Fruit fly (Drosophila melanogaster): Measurements from ENCODE around the gene CG6793.

The CG6793 gene

dm6 chr3L:12037449-12038163, 4.6 kb upstream of the CG6793 start (continued):
- TF ChIP-seq Atf3 (GFP tag; optimal IDR thresholded peaks at IDR 0.05) (peak; percentile 11), Atf-2 (GFP tag; optimal IDR thresholded peaks at IDR 0.05) (peak; percentile 22), tna (GFP tag; IDR thresholded peaks at IDR 0.05; ENCODE audit: partially characterized antibody) (no peak), CG10959 (GFP tag; IDR thresholded peaks at IDR 0.05) (peak; percentile 79), CG3407 (GFP tag; optimal IDR thresholded peaks at IDR 0.05) (no peak), Ravus (GFP tag; IDR thresholded peaks at IDR 0.05) (no peak; the same call in 1 of the 2 replicates), exex (tag; optimal IDR thresholded peaks at IDR 0.05) (no peak), CG7357 (GFP tag; IDR thresholded peaks at IDR 0.05) (peak; percentile 62; the same call in 2 of the 3 replicates), CG14710 (tag; optimal IDR thresholded peaks at IDR 0.05) (peak; percentile 77), dysf (GFP tag; IDR thresholded peaks at IDR 0.05) (peak; percentile 63; the same call in 2 of the 3 replicates), CG17829 (tag; optimal IDR thresholded peaks at IDR 0.05) (peak; percentile 57), HLH3B (GFP tag; IDR thresholded peaks at IDR 0.05) (peak; percentile 59), CG8089 (GFP tag; optimal IDR thresholded peaks at IDR 0.05) (no peak), CG12071 (GFP tag; optimal IDR thresholded peaks at IDR 0.05) (no peak), ara (GFP tag; IDR thresholded peaks at IDR 0.05) (peak; percentile 55; the same call in 1 of the 2 replicates), klu (GFP tag; IDR thresholded peaks at IDR 0.05) (peak; percentile 43; the same call in 1 of the 2 replicates), GATAe (GFP tag; conservative IDR thresholded peaks at IDR 0.05) (no peak), mirr (GFP tag; optimal IDR thresholded peaks at IDR 0.05) (no peak), CG7271 (tag; optimal IDR thresholded peaks at IDR 0.05) (no peak), CG7786 (GFP tag; optimal IDR thresholded peaks at IDR 0.05) (peak; percentile 21), wek (GFP tag; optimal IDR thresholded peaks at IDR 0.05) (no peak), disco-r (GFP tag; optimal IDR thresholded peaks at IDR 0.05) (no peak), CG8944 (GFP tag; optimal IDR thresholded peaks at IDR 0.05) (peak; percentile 22), fd64A (GFP tag; optimal IDR thresholded peaks at IDR 0.05) (peak; percentile 42), unpg (GFP tag; optimal IDR thresholded peaks at IDR 0.05) (peak; percentile 3), h (optimal IDR thresholded peaks at IDR 0.05) (no peak), CG10543 (GFP tag; optimal IDR thresholded peaks at IDR 0.05) (no peak), ab (GFP tag; optimal IDR thresholded peaks at IDR 0.05) (no peak), CG18764 (GFP tag; optimal IDR thresholded peaks at IDR 0.05) (peak; percentile 28), Trl (optimal IDR thresholded peaks at IDR 0.05) (no peak), Trl (GFP tag; optimal IDR thresholded peaks at IDR 0.05) (no peak), CG34422 (GFP tag; IDR thresholded peaks at IDR 0.05) (0 out of 3 replicates have a peak, but pooled peaks have one; percentile 39), Poxn (GFP tag; IDR thresholded peaks at IDR 0.05) (no peak), jing (GFP tag; optimal IDR thresholded peaks at IDR 0.05) (no peak), Scr (GFP tag; IDR thresholded peaks at IDR 0.05; ENCODE audit: partially characterized antibody) (no peak), ATbp (GFP tag; optimal IDR thresholded peaks at IDR 0.05) (peak; percentile 31), CG6254 (GFP tag; optimal IDR thresholded peaks at IDR 0.05) (peak; percentile 86), ems (GFP tag; optimal IDR thresholded peaks at IDR 0.05) (peak; percentile 30), ewg (GFP tag; optimal IDR thresholded peaks at IDR 0.05) (peak; percentile 20), stwl (tag; optimal IDR thresholded peaks at IDR 0.05) (peak; percentile 23), Lhr (GFP tag; optimal IDR thresholded peaks at IDR 0.05) (no peak), eve (GFP tag; optimal IDR thresholded peaks at IDR 0.05) (peak in 1 of 2 experiments; percentile 55), D19B (GFP tag; optimal IDR thresholded peaks at IDR 0.05) (no peak), Adf1 (GFP tag; IDR thresholded peaks at IDR 0.05) (no peak), CG1233 (GFP tag; optimal IDR thresholded peaks at IDR 0.05) (no peak), E2f1 (GFP tag; IDR thresholded peaks at IDR 0.05) (peak; percentile 63; the same call in 1 of the 2 replicates), CG2889 (GFP tag; IDR thresholded peaks at IDR 0.05) (no peak), CG18262 (tag; optimal IDR thresholded peaks at IDR 0.05) (peak; percentile 72), ftz-f1 (GFP tag; optimal IDR thresholded peaks at IDR 0.05) (no peak), HLH4C (GFP tag; IDR thresholded peaks at IDR 0.05; ENCODE audit: partially characterized antibody) (no peak)
